Fruit fly (Drosophila melanogaster): ENCODE data around the gene sgg.
A peak's percentile ranks its signal among the peaks of the same experiment; 100 is the strongest.

Gene sgg

DNA sequence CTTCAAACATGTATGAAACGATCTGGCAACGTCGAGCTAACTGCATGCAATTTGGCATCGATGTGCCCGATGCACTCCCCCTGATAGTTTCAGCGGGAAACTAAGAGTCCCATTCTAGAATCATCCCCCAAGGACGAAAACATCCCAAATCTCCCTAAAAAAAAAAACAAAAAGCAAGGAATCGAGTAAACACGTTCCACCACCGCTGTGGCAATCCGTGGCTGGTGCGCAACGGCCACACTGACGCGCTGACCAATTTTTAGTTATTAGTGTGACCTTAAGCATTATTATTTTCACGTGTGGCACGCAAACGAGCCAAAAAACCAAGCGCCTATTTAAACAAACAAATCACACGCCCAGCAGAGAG is 48.1 kb upstream of the sgg start, which contains the start of gene wds (continued):
- TF ChIP-seq gro (GFP tag; optimal IDR thresholded peaks at IDR 0.05) (no peak), ftz-f1 (GFP tag; optimal IDR thresholded peaks at IDR 0.05) (no peak), Gug (GFP tag; IDR thresholded peaks at IDR 0.05) (no peak), dati (GFP tag; IDR thresholded peaks at IDR 0.05) (no peak), Usf (GFP tag; optimal IDR thresholded peaks at IDR 0.05) (no peak), CG2116 (GFP tag; optimal IDR thresholded peaks at IDR 0.05) (peak; percentile 75), CG8281 (tag; optimal IDR thresholded peaks at IDR 0.05) (no peak), kay (GFP tag; optimal IDR thresholded peaks at IDR 0.05) (no peak), Sin3A (optimal IDR thresholded peaks at IDR 0.05) (peak; percentile 68), CG17328 (GFP tag; IDR thresholded peaks at IDR 0.05) (no peak), CG34224 (GFP tag; IDR thresholded peaks at IDR 0.05; ENCODE audit: partially characterized antibody) (no peak), Camta (GFP tag; optimal IDR thresholded peaks at IDR 0.05) (no peak), Asciz (GFP tag; optimal IDR thresholded peaks at IDR 0.05) (no peak), Sry-δ (GFP tag; optimal IDR thresholded peaks at IDR 0.05) (peak; percentile 38), Dp (GFP tag; optimal IDR thresholded peaks at IDR 0.05) (peak; percentile 38), esg (GFP tag; conservative IDR thresholded peaks at IDR 0.05) (no peak), oc (tag; optimal IDR thresholded peaks at IDR 0.05) (no peak), BEAF-32 (GFP tag; optimal IDR thresholded peaks at IDR 0.05) (peak; percentile 48), scrt (GFP tag; optimal IDR thresholded peaks at IDR 0.05) (no peak), amos (GFP tag; IDR thresholded peaks at IDR 0.05; ENCODE audit: partially characterized antibody) (0 out of 2 replicates have a peak, but pooled peaks have one; percentile 27), CG4617 (GFP tag; optimal IDR thresholded peaks at IDR 0.05; ENCODE audit: borderline replicate concordance) (peak; percentile 25), CG13287 (GFP tag; IDR thresholded peaks at IDR 0.05; ENCODE audit: partially characterized antibody) (peak; percentile 21; the same call in 1 of the 2 replicates), CG9797 (GFP tag; optimal IDR thresholded peaks at IDR 0.05) (peak; percentile 67), tap (tag; optimal IDR thresholded peaks at IDR 0.05) (no peak), CG13424 (tag; optimal IDR thresholded peaks at IDR 0.05) (no peak), Jarid2 (GFP tag; optimal IDR thresholded peaks at IDR 0.05) (no peak), CG30431 (GFP tag; optimal IDR thresholded peaks at IDR 0.05) (no peak), shn (GFP tag; optimal IDR thresholded peaks at IDR 0.05) (no peak), Ets97D (GFP tag; optimal IDR thresholded peaks at IDR 0.05) (peak; percentile 50), CG32767 (GFP tag; IDR thresholded peaks at IDR 0.05) (no peak), D19B (GFP tag; optimal IDR thresholded peaks at IDR 0.05) (no peak), CG9215 (GFP tag; IDR thresholded peaks at IDR 0.05) (0 out of 2 replicates have a peak, but pooled peaks have one; percentile 5), CG7372 (GFP tag; IDR thresholded peaks at IDR 0.05) (no peak), CG6254 (GFP tag; optimal IDR thresholded peaks at IDR 0.05) (no peak), Lhr (GFP tag; optimal IDR thresholded peaks at IDR 0.05) (peak; percentile 31), vvl (GFP tag; IDR thresholded peaks at IDR 0.05) (no peak), Scr (GFP tag; IDR thresholded peaks at IDR 0.05; ENCODE audit: partially characterized antibody) (0 out of 2 replicates have a peak, but pooled peaks have one; percentile 9), insv (GFP tag; optimal IDR thresholded peaks at IDR 0.05) (no peak), MBD-R2 (GFP tag; IDR thresholded peaks at IDR 0.05) (peak; percentile 24; the same call in 1 of the 2 replicates), Tbp (GFP tag; optimal IDR thresholded peaks at IDR 0.05) (peak; percentile 42), CG14965 (GFP tag; optimal IDR thresholded peaks at IDR 0.05; ENCODE audit: borderline replicate concordance) (no peak), Nf-YB (GFP tag; optimal IDR thresholded peaks at IDR 0.05) (no peak), GATAe (GFP tag; conservative IDR thresholded peaks at IDR 0.05) (no peak), CG12769 (tag; optimal IDR thresholded peaks at IDR 0.05) (no peak), mam (GFP tag; optimal IDR thresholded peaks at IDR 0.05) (peak; percentile 4), CG10543 (GFP tag; optimal IDR thresholded peaks at IDR 0.05) (no peak), CG6683 (GFP tag; optimal IDR thresholded peaks at IDR 0.05) (no peak)

All from whole organism, embryonic.